Fruit fly (Drosophila melanogaster): ENCODE measurements around the gene Eig71Ef.
A peak's percentile ranks its signal among the peaks of the same experiment; 100 is the strongest.

Gene Eig71Ef

DNA sequence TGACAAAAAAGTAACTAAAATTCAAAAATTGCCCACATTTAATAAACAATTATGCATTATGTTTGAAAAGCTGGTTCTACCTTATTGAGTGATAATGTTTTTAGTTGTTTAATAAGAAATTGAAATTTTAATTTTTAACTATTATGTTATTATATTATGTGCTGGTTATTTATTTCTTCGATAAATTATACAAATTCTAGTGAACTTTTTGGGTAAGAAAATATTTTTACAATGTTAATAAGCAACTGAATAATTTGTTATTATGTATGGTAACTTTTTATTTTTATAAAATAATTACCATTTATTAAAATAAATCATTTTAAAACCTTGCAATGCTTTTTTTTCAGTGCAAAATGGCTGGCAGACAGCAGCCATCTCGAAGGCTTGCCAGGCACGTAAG is 40.7 kb downstream of the Eig71Ef start:
- TF ChIP-seq salr (GFP tag; optimal IDR thresholded peaks at IDR 0.05) (no peak), CG10631 (GFP tag; optimal IDR thresholded peaks at IDR 0.05) (no peak), Hr39 (GFP tag; optimal IDR thresholded peaks at IDR 0.05) (no peak), CG9139 (GFP tag; optimal IDR thresholded peaks at IDR 0.05) (no peak), CG8119 (GFP tag; IDR thresholded peaks at IDR 0.05) (no peak), Eip78C (GFP tag) (no peak), CG11762 (GFP tag; optimal IDR thresholded peaks at IDR 0.05; ENCODE audit: insufficient read depth) (no peak), cyc (GFP tag; optimal IDR thresholded peaks at IDR 0.05) (no peak), CG8632 (GFP tag; optimal IDR thresholded peaks at IDR 0.05) (no peak), CG31627 (GFP tag; optimal IDR thresholded peaks at IDR 0.05) (no peak), CG6854 (GFP tag; optimal IDR thresholded peaks at IDR 0.05) (no peak)

DNA sequence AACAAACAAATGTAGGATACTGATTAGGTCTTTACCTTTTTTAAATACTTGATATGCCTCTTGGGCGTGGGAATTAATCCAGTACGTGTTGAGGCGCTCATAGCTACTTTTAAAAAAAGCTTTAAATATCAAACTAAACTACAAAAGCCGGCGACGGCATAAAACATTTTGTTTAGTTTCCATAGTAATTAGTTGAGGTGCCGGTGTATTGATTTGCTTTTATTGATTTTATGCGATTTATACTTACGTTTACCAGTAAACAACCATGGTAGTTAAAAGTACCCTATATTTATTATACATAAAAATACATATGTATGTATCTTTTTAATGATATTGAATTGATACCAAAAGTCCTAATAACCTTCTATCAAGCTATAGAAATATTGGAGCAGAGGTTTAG is 44.5 kb downstream of the Eig71Ef start, which contains the start of gene CG13449:
Gene CG13449 (minus strand): TSS at position 101 of the 400 bp plus-strand sequence.
- TF ChIP-seq Eip78C (GFP tag) (no peak), salr (GFP tag; optimal IDR thresholded peaks at IDR 0.05) (no peak), Sox102F (GFP tag; optimal IDR thresholded peaks at IDR 0.05) (no peak), CG4318 (GFP tag; optimal IDR thresholded peaks at IDR 0.05) (no peak), CG11762 (GFP tag; optimal IDR thresholded peaks at IDR 0.05; ENCODE audit: insufficient read depth) (no peak), Ets96B (tag; optimal IDR thresholded peaks at IDR 0.05) (no peak), CG6792 (GFP tag; optimal IDR thresholded peaks at IDR 0.05) (no peak), ss (GFP tag; optimal IDR thresholded peaks at IDR 0.05) (no peak), achi (GFP tag; optimal IDR thresholded peaks at IDR 0.05) (no peak), fd85E (GFP tag; optimal IDR thresholded peaks at IDR 0.05) (no peak), Hr39 (GFP tag; optimal IDR thresholded peaks at IDR 0.05) (no peak), CG6276 (GFP tag; optimal IDR thresholded peaks at IDR 0.05) (no peak), CG11294 (GFP tag; IDR thresholded peaks at IDR 0.05) (no peak)

DNA sequence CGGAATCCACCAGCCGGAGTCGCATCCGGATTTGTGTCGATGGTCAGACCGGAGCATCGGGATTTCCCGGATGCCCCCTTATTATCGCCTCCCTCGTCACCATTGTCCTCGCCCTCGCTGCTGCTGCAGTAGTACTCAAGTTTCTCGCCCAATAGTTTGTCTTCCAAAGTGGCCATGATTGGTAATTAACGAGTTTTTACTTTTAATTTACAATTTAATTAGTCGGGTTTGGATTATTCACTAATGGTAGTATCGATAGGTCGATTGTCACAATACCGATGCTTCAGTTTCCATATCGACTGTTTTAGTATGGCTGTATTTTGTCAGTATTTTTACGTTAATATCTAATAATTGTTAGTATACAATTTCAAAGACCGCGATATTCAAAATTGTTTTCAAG is 47.1 kb downstream of the Eig71Ef start, which contains the start of gene CG7650:
Gene CG7650 (minus strand): TSS at position 278 of the 400 bp plus-strand sequence.
- TF ChIP-seq Sox14 (GFP tag; optimal IDR thresholded peaks at IDR 0.05) = peak; percentile 3
- peak; percentile 86 for TF ChIP-seq CG1621 (tag; optimal IDR thresholded peaks at IDR 0.05)
- no peak for TF ChIP-seq Ets21C (GFP tag; optimal IDR thresholded peaks at IDR 0.05)
